Fruit fly (Drosophila melanogaster) whole organism, prepupa: ENCODE measurements around the gene CG17930.

Experiments
- CG10669 ChIP-seq: fragments of 200-800 bp; sonication (Bioruptor generic); optimal IDR thresholded peaks from 3 replicates; lab custom pipeline; 2018; ENCODE audit warnings: missing biosample characterization, mild to moderate bottlenecking, missing genetic modification characterization, moderate library complexity
- CG9139 ChIP-seq: fragments of 200-800 bp; sonication (Bioruptor generic); optimal IDR thresholded peaks from 3 replicates; lab custom pipeline; 2017; ENCODE audit warnings: missing biosample characterization, mild to moderate bottlenecking, missing genetic modification characterization
- OdsH ChIP-seq: fragments of 200-800 bp; sonication (Bioruptor generic); optimal IDR thresholded peaks from 3 replicates; lab custom pipeline; 2016; ENCODE audit warnings: missing biosample characterization, missing genetic modification characterization
- Sox14 ChIP-seq: fragments of 200-800 bp; sonication (Bioruptor generic); optimal IDR thresholded peaks from 3 replicates; lab custom pipeline; 2016; ENCODE audit warnings: missing biosample characterization, missing genetic modification characterization
- achi ChIP-seq: fragments of 200-800 bp; sonication (Bioruptor generic); optimal IDR thresholded peaks from 3 replicates; lab custom pipeline; 2016; ENCODE audit warnings: missing biosample characterization, missing genetic modification characterization
- dsx ChIP-seq: fragments of 200-800 bp; optimal IDR thresholded peaks from 3 replicates; lab custom pipeline; 2019; ENCODE audit warnings: missing biosample characterization, mild to moderate bottlenecking, missing genetic modification characterization, moderate library complexity; ENCODE audit not compliant: poor library complexity, severe bottlenecking
- eg ChIP-seq: fragments of 200-800 bp; sonication (Bioruptor generic); IDR thresholded peaks from 3 replicates; pipeline ENCODE4 v1.3.6; 2022; ENCODE audit warnings: missing biosample characterization, missing genetic modification characterization

- no peak for TF ChIP-seq Sox14 (GFP tag; lab: Kevin White, UChicago)
- no peak for TF ChIP-seq dsx (GFP tag; lab: Kevin White, UChicago)
- TF ChIP-seq eg (GFP tag; lab: Robert Waterston, UW), result no peak
- no peak for TF ChIP-seq OdsH (GFP tag; lab: Kevin White, UChicago)
- TF ChIP-seq achi (GFP tag; lab: Kevin White, UChicago), result no peak
- no peak for TF ChIP-seq CG9139
- TF ChIP-seq CG10669, result no peak
Observed at dm6 chr3R:16310081-16310493, 17.6 kb upstream of the CG17930 start.
